Fruit fly (Drosophila melanogaster): ENCODE measurements around the gene nocte.

nocte gene

DNA sequence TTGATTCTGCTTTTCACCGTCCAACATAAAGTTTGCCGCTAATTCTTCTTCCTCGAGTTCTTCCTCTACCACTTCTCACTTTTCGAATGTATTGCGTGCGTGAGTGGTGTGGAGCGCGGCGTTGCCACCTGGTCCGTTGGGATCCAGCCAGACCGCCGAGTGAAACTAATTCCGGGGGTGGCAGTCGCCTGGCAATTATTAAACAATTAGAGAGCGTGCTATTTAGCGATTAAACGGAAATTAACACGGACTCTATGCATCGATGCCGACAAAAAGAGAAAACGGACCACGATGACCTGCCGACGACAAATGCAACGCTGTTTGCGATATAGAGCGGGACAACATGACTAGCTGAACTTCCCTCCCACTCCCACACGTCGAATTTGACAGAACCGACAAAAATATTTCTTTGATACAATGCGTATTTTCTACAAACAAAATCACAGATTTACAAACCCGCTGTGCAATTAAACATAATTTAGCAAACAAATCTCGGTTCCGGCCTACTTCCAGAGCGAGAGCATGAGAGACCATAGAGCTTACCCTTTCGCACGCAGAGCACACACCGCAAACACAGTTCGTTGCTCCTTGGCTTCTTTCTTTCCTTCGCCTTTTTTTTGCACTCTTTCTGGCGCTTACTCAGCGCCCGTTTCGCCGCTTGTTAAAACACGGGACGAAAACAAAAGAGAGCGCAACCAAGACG lies 814 bp downstream of the nocte start, which contains the start of gene CG2889 (continued):
- peak; percentile 64 for TF ChIP-seq amos (GFP tag; IDR thresholded peaks at IDR 0.05; ENCODE audit: partially characterized antibody)
- no peak for TF ChIP-seq Hand (GFP tag; optimal IDR thresholded peaks at IDR 0.05)
- TF ChIP-seq Bgb (GFP tag; IDR thresholded peaks at IDR 0.05; ENCODE audit: partially characterized antibody), result peak; percentile 65; the same call in 1 of the 2 replicates
- no peak for TF ChIP-seq toy (GFP tag; IDR thresholded peaks at IDR 0.05)
- no peak for TF ChIP-seq sc (optimal IDR thresholded peaks at IDR 0.05)
- TF ChIP-seq sc (GFP tag; optimal IDR thresholded peaks at IDR 0.05), result no peak
- TF ChIP-seq CG9797 (GFP tag; optimal IDR thresholded peaks at IDR 0.05), result peak; percentile 13
- no peak for TF ChIP-seq CG12236 (GFP tag; optimal IDR thresholded peaks at IDR 0.05)
- peak; percentile 38; the same call in 1 of the 2 replicates for TF ChIP-seq CG42726 (GFP tag; IDR thresholded peaks at IDR 0.05; ENCODE audit: partially characterized antibody)
- TF ChIP-seq NfI (GFP tag; optimal IDR thresholded peaks at IDR 0.05), result no peak
- no peak for TF ChIP-seq lbe (GFP tag; optimal IDR thresholded peaks at IDR 0.05)
- TF ChIP-seq Awh (GFP tag; IDR thresholded peaks at IDR 0.05), result no peak
- no peak for TF ChIP-seq CG4328 (GFP tag; optimal IDR thresholded peaks at IDR 0.05)
- peak; percentile 41; the same call in 1 of the 2 replicates for TF ChIP-seq CG9215 (GFP tag; IDR thresholded peaks at IDR 0.05)
- 0 out of 2 replicates have a peak, but pooled peaks have one; percentile 29 for TF ChIP-seq ttk (GFP tag; IDR thresholded peaks at IDR 0.05)
- TF ChIP-seq chif (GFP tag; optimal IDR thresholded peaks at IDR 0.05), result peak in 1 of 2 experiments; percentile 2
- no peak for TF ChIP-seq CG18011 (GFP tag; optimal IDR thresholded peaks at IDR 0.05)
- no peak for TF ChIP-seq CG4730 (GFP tag; IDR thresholded peaks at IDR 0.05)
- no peak for TF ChIP-seq CG1024 (GFP tag; IDR thresholded peaks at IDR 0.05)
- peak; percentile 91 for TF ChIP-seq Ets65A (GFP tag)
- TF ChIP-seq CG10979 (tag; optimal IDR thresholded peaks at IDR 0.05), result no peak
- TF ChIP-seq Dek (tag; optimal IDR thresholded peaks at IDR 0.05), result no peak
- TF ChIP-seq p53 (GFP tag; optimal IDR thresholded peaks at IDR 0.05), result no peak
- peak; percentile 29 for TF ChIP-seq mam (GFP tag; optimal IDR thresholded peaks at IDR 0.05)
- TF ChIP-seq Myb (GFP tag; optimal IDR thresholded peaks at IDR 0.05), result peak; percentile 38
- no peak for TF ChIP-seq fd102C (GFP tag; optimal IDR thresholded peaks at IDR 0.05)
- TF ChIP-seq esg (GFP tag; conservative IDR thresholded peaks at IDR 0.05), result 0 out of 2 replicates have a peak, but pooled peaks have one; percentile 21
- TF ChIP-seq Elba2 (GFP tag; optimal IDR thresholded peaks at IDR 0.05), result no peak
- no peak for TF ChIP-seq CG11504 (tag; optimal IDR thresholded peaks at IDR 0.05)
- TF ChIP-seq Fer2 (tag; optimal IDR thresholded peaks at IDR 0.05), result no peak
- 0 out of 2 replicates have a peak, but pooled peaks have one; percentile 20 for TF ChIP-seq Oaz (GFP tag; IDR thresholded peaks at IDR 0.05)
- no peak for TF ChIP-seq CG7271 (tag; optimal IDR thresholded peaks at IDR 0.05)
- TF ChIP-seq Hey (tag; optimal IDR thresholded peaks at IDR 0.05), result no peak
- no peak for TF ChIP-seq Six4 (GFP tag; optimal IDR thresholded peaks at IDR 0.05)
- no peak for TF ChIP-seq eyg (GFP tag; optimal IDR thresholded peaks at IDR 0.05)
- TF ChIP-seq CG30431 (GFP tag; optimal IDR thresholded peaks at IDR 0.05), result no peak
- TF ChIP-seq Opbp (GFP tag; IDR thresholded peaks at IDR 0.05; ENCODE audit: partially characterized antibody), result peak; percentile 50; the same call in 2 of the 3 replicates
- no peak for TF ChIP-seq pita (GFP tag; optimal IDR thresholded peaks at IDR 0.05)
- no peak for TF ChIP-seq CG17328 (GFP tag; IDR thresholded peaks at IDR 0.05)
- no peak for TF ChIP-seq CG10267 (tag; optimal IDR thresholded peaks at IDR 0.05)
- TF ChIP-seq CG18599 (GFP tag; optimal IDR thresholded peaks at IDR 0.05), result peak; percentile 6
- no peak for TF ChIP-seq CG13296 (GFP tag; optimal IDR thresholded peaks at IDR 0.05)
- TF ChIP-seq CG11398 (GFP tag; optimal IDR thresholded peaks at IDR 0.05), result no peak
- TF ChIP-seq sqz (GFP tag; optimal IDR thresholded peaks at IDR 0.05), result no peak
- no peak for TF ChIP-seq ERR (GFP tag; optimal IDR thresholded peaks at IDR 0.05)
- TF ChIP-seq Lhr (GFP tag; optimal IDR thresholded peaks at IDR 0.05), result peak; percentile 29
- TF ChIP-seq sima (GFP tag; optimal IDR thresholded peaks at IDR 0.05), result no peak
- no peak for TF ChIP-seq Eip74EF (GFP tag; optimal IDR thresholded peaks at IDR 0.05)
- no peak for TF ChIP-seq abd-A (tag; optimal IDR thresholded peaks at IDR 0.05)
